Fruit fly (Drosophila melanogaster) whole organism, wandering third instar larva: ENCODE data around the gene CG10237.

Experiments used
- Abd-B ChIP-seq: fragments of >200 bp; optimal IDR thresholded peaks from 2 replicates; lab custom pipeline; 2017; ENCODE audit warnings: missing biosample characterization, missing genetic modification characterization
- Dfd ChIP-seq: fragments of >200 bp; optimal IDR thresholded peaks from 2 replicates; lab custom pipeline; 2017; ENCODE audit warnings: missing biosample characterization, missing genetic modification characterization
- GATAd ChIP-seq: sonication (Bioruptor generic); optimal IDR thresholded peaks from 2 replicates; lab custom pipeline; 2016; ENCODE audit warnings: missing biosample characterization, missing genetic modification characterization
- Hr83 ChIP-seq: fragments of 200-300 bp; sonication (Bioruptor generic); optimal IDR thresholded peaks from 2 replicates; lab custom pipeline; 2016; ENCODE audit warnings: missing biosample characterization, mild to moderate bottlenecking, missing genetic modification characterization, moderate library complexity; ENCODE audit not compliant: poor library complexity, severe bottlenecking
- OdsH ChIP-seq: fragments of 200-800 bp; sonication (Bioruptor generic); optimal IDR thresholded peaks from 2 replicates; lab custom pipeline; 2016; ENCODE audit warnings: missing biosample characterization, mild to moderate bottlenecking, missing genetic modification characterization
- Rel ChIP-seq, 2 experiments: fragments of 200-800 bp; sonication (Bioruptor generic) in 1 of 2; optimal IDR thresholded peaks; 2 replicates in 1 of 2; 3 replicates in 1 of 2; lab custom pipeline; 2016 to 2019; ENCODE audit warnings: mild to moderate bottlenecking in 2 of 2, missing biosample characterization in 2 of 2, missing genetic modification characterization in 2 of 2, moderate library complexity in 1 of 2
- brk ChIP-seq: fragments of 200-800 bp; sonication (Bioruptor generic); optimal IDR thresholded peaks from 2 replicates; lab custom pipeline; 2016; ENCODE audit warnings: missing biosample characterization, mild to moderate bottlenecking, missing genetic modification characterization
- pan ChIP-seq: fragments of >200 bp; optimal IDR thresholded peaks from 2 replicates; lab custom pipeline; 2017
- sv ChIP-seq: fragments of 200-800 bp; sonication (Bioruptor generic); optimal IDR thresholded peaks from 3 replicates; lab custom pipeline; 2016; ENCODE audit warnings: missing biosample characterization, missing genetic modification characterization
- usp ChIP-seq: fragments of >200 bp; optimal IDR thresholded peaks from 2 replicates; lab custom pipeline; 2017; ENCODE audit warnings: missing biosample characterization, missing genetic modification characterization
- woc ChIP-seq: sonication (Bioruptor generic); optimal IDR thresholded peaks from 2 replicates; lab custom pipeline; 2016; ENCODE audit warnings: missing biosample characterization, mild to moderate bottlenecking, missing genetic modification characterization

DNA sequence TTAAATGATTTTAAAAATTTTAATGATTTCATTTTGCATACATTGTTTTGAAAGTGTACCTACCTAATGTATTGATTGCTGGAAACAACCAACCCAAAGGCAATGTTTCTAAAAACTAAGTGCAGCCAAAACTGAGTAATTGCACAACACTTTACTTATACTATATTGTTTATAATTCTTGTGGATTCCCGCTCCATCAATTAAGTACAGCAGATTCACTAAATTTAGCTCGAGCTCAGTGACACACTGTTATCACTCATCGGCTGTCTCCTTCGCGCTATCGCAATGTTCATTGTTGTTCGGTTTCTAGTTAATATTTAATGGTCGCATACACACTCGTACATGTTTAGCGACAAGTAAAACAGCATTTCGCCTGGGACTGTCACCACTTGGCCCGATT is 13.2 kb upstream of the CG10237 start:
- TF ChIP-seq OdsH (GFP tag; lab: Kevin White, UChicago) (no peak), GATAd (no peak), Dfd (no peak), Abd-B (GFP tag; lab: Kevin White, UChicago) (no peak), pan (no peak), usp (GFP tag; lab: Kevin White, UChicago) (no peak), Rel (GFP tag; optimal IDR thresholded peaks at IDR 0.05; lab: Kevin White, UChicago) (no peak), Rel (tag; optimal IDR thresholded peaks at IDR 0.05; lab: Kevin White, UChicago) (peak; percentile 93), sv (GFP tag; lab: Kevin White, UChicago) (no peak), woc (GFP tag; lab: Kevin White, UChicago) (no peak), Hr83 (GFP tag; lab: Kevin White, UChicago) (no peak), brk (GFP tag; lab: Kevin White, UChicago) (no peak)
